Fruit fly (Drosophila melanogaster) whole organism, embryonic: ENCODE measurements around the gene CG7943.
A peak's percentile ranks its signal among the peaks of the same experiment; 100 is the strongest.

Source experiments
- Adf1 ChIP-seq: fragments of 200-800 bp; sonication (Bioruptor generic); IDR thresholded peaks from 2 replicates; pipeline ENCODE4 v1.3.6; 2022; ENCODE audit warnings: missing biosample characterization, missing genetic modification characterization
- CG10267 ChIP-seq: fragments of 200-800 bp; sonication (Bioruptor generic); optimal IDR thresholded peaks from 2 replicates; lab custom pipeline; 2018; ENCODE audit warnings: missing biosample characterization, mild to moderate bottlenecking, missing genetic modification characterization, moderate library complexity
- CG11085 ChIP-seq: fragments of 200-800 bp; sonication (Bioruptor generic); IDR thresholded peaks from 2 replicates; pipeline ENCODE4 v1.3.6; 2022; ENCODE audit warnings: missing biosample characterization, missing genetic modification characterization
- CG12155 ChIP-seq: fragments of 200-800 bp; sonication (Bioruptor generic); optimal IDR thresholded peaks from 3 replicates; lab custom pipeline; 2016; ENCODE audit warnings: missing biosample characterization, missing genetic modification characterization
- CG13296 ChIP-seq: fragments of 200-800 bp; sonication (Bioruptor generic); optimal IDR thresholded peaks from 3 replicates; lab custom pipeline; 2018; ENCODE audit warnings: missing biosample characterization, mild to moderate bottlenecking, missing genetic modification characterization
- CG13624 ChIP-seq: fragments of 200-800 bp; sonication (Bioruptor generic); optimal IDR thresholded peaks from 2 replicates; lab custom pipeline; 2016; ENCODE audit warnings: missing biosample characterization, missing genetic modification characterization
- CG15011 ChIP-seq: fragments of 200-800 bp; sonication (Bioruptor generic); optimal IDR thresholded peaks from 3 replicates; lab custom pipeline; 2018; ENCODE audit warnings: missing biosample characterization, mild to moderate bottlenecking, missing genetic modification characterization
- CG16779 ChIP-seq: fragments of 200-800 bp; sonication (Bioruptor generic); IDR thresholded peaks from 2 replicates; pipeline ENCODE4 v1.3.6; 2022; ENCODE audit warnings: missing biosample characterization, missing genetic modification characterization
- CG16815 ChIP-seq: fragments of 200-800 bp; sonication (Bioruptor generic); optimal IDR thresholded peaks from 3 replicates; lab custom pipeline; 2017; ENCODE audit warnings: missing biosample characterization, mild to moderate bottlenecking, missing genetic modification characterization
- CG17186 ChIP-seq: fragments of 200-800 bp; sonication (Bioruptor generic); optimal IDR thresholded peaks from 3 replicates; lab custom pipeline; 2017; ENCODE audit warnings: missing biosample characterization, missing genetic modification reagents, missing genetic modification characterization
- CG17328 ChIP-seq: fragments of 200-800 bp; sonication (Bioruptor generic); IDR thresholded peaks from 2 replicates; pipeline ENCODE4 v1.3.6; 2022; ENCODE audit warnings: missing biosample characterization, missing genetic modification characterization
- CG17385 ChIP-seq: fragments of 200-800 bp; sonication (Bioruptor generic); optimal IDR thresholded peaks from 3 replicates; lab custom pipeline; 2018; ENCODE audit warnings: missing biosample characterization, mild to moderate bottlenecking, missing genetic modification characterization
- CG3065 ChIP-seq: fragments of 200-800 bp; sonication (Bioruptor generic); optimal IDR thresholded peaks from 2 replicates; lab custom pipeline; 2016; ENCODE audit warnings: missing biosample characterization, missing genetic modification characterization
- CG3163 ChIP-seq: fragments of 200-800 bp; sonication (Bioruptor generic); optimal IDR thresholded peaks from 3 replicates; lab custom pipeline; 2016; ENCODE audit warnings: missing biosample characterization, missing genetic modification characterization
- CG32532 ChIP-seq: fragments of 200-800 bp; sonication (Bioruptor generic); IDR thresholded peaks from 2 replicates; pipeline ENCODE4 v1.3.6; 2022; ENCODE audit warnings: missing biosample characterization, missing genetic modification characterization
- CG32767 ChIP-seq: fragments of 200-800 bp; sonication (Bioruptor generic); IDR thresholded peaks from 2 replicates; pipeline ENCODE4 v1.3.6; 2022; ENCODE audit warnings: missing biosample characterization, missing genetic modification characterization
- CG34376 ChIP-seq: fragments of 200-800 bp; sonication (Bioruptor generic); optimal IDR thresholded peaks from 2 replicates; lab custom pipeline; 2018; ENCODE audit warnings: missing biosample characterization, mild to moderate bottlenecking, missing genetic modification characterization
- CG3847 ChIP-seq: fragments of 200-800 bp; sonication (Bioruptor generic); IDR thresholded peaks from 2 replicates; pipeline ENCODE4 v1.3.6; 2022; ENCODE audit warnings: missing biosample characterization, missing genetic modification characterization
- CG4360 ChIP-seq: fragments of 200-800 bp; sonication (Bioruptor generic); IDR thresholded peaks from 2 replicates; pipeline ENCODE4 v1.3.6; 2022; ENCODE audit warnings: missing biosample characterization, missing genetic modification characterization
- CG6791 ChIP-seq: fragments of 200-800 bp; sonication (Bioruptor generic); IDR thresholded peaks from 3 replicates; pipeline ENCODE4 v1.3.6; 2022; ENCODE audit warnings: missing biosample characterization, missing genetic modification characterization; ENCODE audit not compliant: partially characterized antibody
- CG6813 ChIP-seq: fragments of 200-800 bp; sonication (Bioruptor generic); optimal IDR thresholded peaks from 2 replicates; lab custom pipeline; 2017; ENCODE audit warnings: missing biosample characterization, missing genetic modification characterization, mild to moderate bottlenecking, moderate library complexity, missing genetic modification reagents
- CG7372 ChIP-seq: fragments of 200-800 bp; sonication (Bioruptor generic); IDR thresholded peaks from 2 replicates; pipeline ENCODE4 v1.3.6; 2022; ENCODE audit warnings: missing biosample characterization, missing genetic modification characterization
- CG7786 ChIP-seq: fragments of 200-800 bp; sonication (Bioruptor generic); optimal IDR thresholded peaks from 2 replicates; lab custom pipeline; 2016; ENCODE audit warnings: missing biosample characterization, missing genetic modification characterization
- CG8478 ChIP-seq: fragments of >200 bp; optimal IDR thresholded peaks from 2 replicates; lab custom pipeline; 2018
- CG9609 ChIP-seq: fragments of 200-800 bp; sonication (Bioruptor generic); optimal IDR thresholded peaks from 3 replicates; lab custom pipeline; 2016; ENCODE audit warnings: missing biosample characterization, missing genetic modification characterization
- Camta ChIP-seq: fragments of 200-800 bp; sonication (Bioruptor generic); optimal IDR thresholded peaks from 2 replicates; lab custom pipeline; 2016; ENCODE audit warnings: missing biosample characterization, missing genetic modification characterization
- CoRest ChIP-seq: fragments of 200-800 bp; sonication (Bioruptor generic); optimal IDR thresholded peaks from 3 replicates; lab custom pipeline; 2018; ENCODE audit warnings: missing biosample characterization, mild to moderate bottlenecking, missing genetic modification characterization, moderate library complexity
- Fer1 ChIP-seq: fragments of 200-800 bp; sonication (Bioruptor generic); optimal IDR thresholded peaks from 2 replicates; lab custom pipeline; 2017; ENCODE audit warnings: missing biosample characterization, mild to moderate bottlenecking, missing genetic modification characterization
- GATAe ChIP-seq: fragments of 200-800 bp; sonication (Bioruptor generic); conservative IDR thresholded peaks from 2 replicates; pipeline ENCODE4 v1.3.6; 2022; ENCODE audit warnings: missing biosample characterization, missing genetic modification characterization
- Mad ChIP-seq: fragments of 200-800 bp; sonication (Bioruptor generic); optimal IDR thresholded peaks from 2 replicates; lab custom pipeline; 2016; ENCODE audit warnings: missing biosample characterization, missing genetic modification characterization
- Meics ChIP-seq: fragments of 200-800 bp; sonication (Bioruptor generic); optimal IDR thresholded peaks from 2 replicates; lab custom pipeline; 2017; ENCODE audit warnings: missing biosample characterization, mild to moderate bottlenecking, missing genetic modification characterization
- Opbp ChIP-seq: fragments of 200-800 bp; sonication (Bioruptor generic); IDR thresholded peaks from 3 replicates; pipeline ENCODE4 v1.3.6; 2022; ENCODE audit warnings: missing biosample characterization, missing genetic modification characterization; ENCODE audit not compliant: partially characterized antibody
- Pdp1 ChIP-seq, 2 experiments: fragments of 200-800 bp; sonication (Bioruptor generic); optimal IDR thresholded peaks; 3 replicates each; lab custom pipeline; 2016; ENCODE audit warnings: missing biosample characterization in 2 of 2, missing genetic modification characterization in 2 of 2, mild to moderate bottlenecking in 1 of 2, moderate library complexity in 1 of 2
- Rx ChIP-seq: fragments of 200-800 bp; sonication (Bioruptor generic); IDR thresholded peaks from 2 replicates; pipeline ENCODE4 v1.3.6; 2022; ENCODE audit warnings: missing biosample characterization, missing genetic modification characterization
- Six4 ChIP-seq: fragments of 200-800 bp; sonication (Bioruptor generic); optimal IDR thresholded peaks from 2 replicates; lab custom pipeline; 2016; ENCODE audit warnings: missing biosample characterization, missing genetic modification characterization
- TFAM ChIP-seq: fragments of 200-800 bp; sonication (Bioruptor generic); optimal IDR thresholded peaks from 2 replicates; lab custom pipeline; 2017; ENCODE audit warnings: missing biosample characterization, missing genetic modification characterization, inconsistent platforms
- Vsx1 ChIP-seq: fragments of 200-800 bp; sonication (Bioruptor generic); optimal IDR thresholded peaks from 2 replicates; lab custom pipeline; 2017; ENCODE audit warnings: missing biosample characterization, mild to moderate bottlenecking, missing genetic modification characterization, missing genetic modification reagents
- al ChIP-seq: fragments of 200-800 bp; sonication (Bioruptor generic); IDR thresholded peaks from 2 replicates; pipeline ENCODE4 v1.3.6; 2022; ENCODE audit warnings: missing biosample characterization, missing genetic modification characterization
- ci ChIP-seq: fragments of 200-800 bp; sonication (Bioruptor generic); IDR thresholded peaks from 3 replicates; pipeline ENCODE4 v1.3.6; 2022; ENCODE audit warnings: missing biosample characterization, missing genetic modification characterization
- crol ChIP-seq: fragments of 200-800 bp; sonication (Bioruptor generic); IDR thresholded peaks from 2 replicates; pipeline ENCODE4 v1.3.6; 2022; ENCODE audit warnings: missing biosample characterization, missing genetic modification characterization
- ems ChIP-seq: fragments of 200-800 bp; sonication (Bioruptor generic); optimal IDR thresholded peaks from 3 replicates; lab custom pipeline; 2016; ENCODE audit warnings: missing biosample characterization, missing genetic modification characterization
- en ChIP-seq: fragments of 200-800 bp; sonication (Bioruptor generic); optimal IDR thresholded peaks from 2 replicates; lab custom pipeline; 2016; ENCODE audit warnings: missing biosample characterization, missing genetic modification characterization
- ewg ChIP-seq: fragments of 200-800 bp; sonication (Bioruptor generic); optimal IDR thresholded peaks from 3 replicates; lab custom pipeline; 2017; ENCODE audit warnings: mild to moderate bottlenecking, missing biosample characterization, missing genetic modification reagents, missing genetic modification characterization
- gfzf ChIP-seq: fragments of 200-800 bp; sonication (Bioruptor generic); optimal IDR thresholded peaks from 2 replicates; lab custom pipeline; 2016; ENCODE audit warnings: missing biosample characterization, mild to moderate bottlenecking, missing genetic modification characterization, moderate library complexity
- hth ChIP-seq: fragments of >200 bp; optimal IDR thresholded peaks from 2 replicates; lab custom pipeline; 2017; ENCODE audit warnings: inconsistent platforms
- lov ChIP-seq, 2 experiments: fragments of 200-800 bp in 1 of 2; fragments of >200 bp in 1 of 2; sonication (Bioruptor generic) in 1 of 2; IDR thresholded peaks in 1 of 2; optimal IDR thresholded peaks in 1 of 2; 2 replicates in 1 of 2; 3 replicates in 1 of 2; pipeline versions ENCODE4 v1.3.6 to Lab custom; 2017 to 2022; ENCODE audit warnings: missing biosample characterization in 1 of 2, missing genetic modification characterization in 1 of 2
- nerfin-2 ChIP-seq: fragments of 200-800 bp; sonication (Bioruptor generic); IDR thresholded peaks from 2 replicates; pipeline ENCODE4 v1.3.6; 2022; ENCODE audit warnings: missing biosample characterization, missing genetic modification characterization; ENCODE audit not compliant: partially characterized antibody
- sc ChIP-seq, 3 experiments: fragments of >200 bp in 2 of 3; fragments of 200-800 bp in 1 of 3; sonication (Bioruptor generic) in 1 of 3; optimal IDR thresholded peaks; 2 replicates in 2 of 3; 3 replicates in 1 of 3; lab custom pipeline; 2017; ENCODE audit warnings: mild to moderate bottlenecking in 1 of 3, missing biosample characterization in 1 of 3, missing genetic modification characterization in 1 of 3, missing genetic modification reagents in 1 of 3
- sisA ChIP-seq: fragments of 200-800 bp; sonication (Bioruptor generic); IDR thresholded peaks from 2 replicates; pipeline ENCODE4 v1.3.6; 2022; ENCODE audit warnings: missing biosample characterization, missing genetic modification characterization
- sob ChIP-seq: fragments of 200-800 bp; sonication (Bioruptor generic); IDR thresholded peaks from 2 replicates; pipeline ENCODE4 v1.3.6; 2022; ENCODE audit warnings: missing biosample characterization, missing genetic modification characterization
- tgo ChIP-seq: fragments of 200-800 bp; sonication (Bioruptor generic); IDR thresholded peaks from 3 replicates; pipeline ENCODE4 v1.3.6; 2022; ENCODE audit warnings: missing biosample characterization, missing genetic modification characterization

The CG7943 gene

DNA sequence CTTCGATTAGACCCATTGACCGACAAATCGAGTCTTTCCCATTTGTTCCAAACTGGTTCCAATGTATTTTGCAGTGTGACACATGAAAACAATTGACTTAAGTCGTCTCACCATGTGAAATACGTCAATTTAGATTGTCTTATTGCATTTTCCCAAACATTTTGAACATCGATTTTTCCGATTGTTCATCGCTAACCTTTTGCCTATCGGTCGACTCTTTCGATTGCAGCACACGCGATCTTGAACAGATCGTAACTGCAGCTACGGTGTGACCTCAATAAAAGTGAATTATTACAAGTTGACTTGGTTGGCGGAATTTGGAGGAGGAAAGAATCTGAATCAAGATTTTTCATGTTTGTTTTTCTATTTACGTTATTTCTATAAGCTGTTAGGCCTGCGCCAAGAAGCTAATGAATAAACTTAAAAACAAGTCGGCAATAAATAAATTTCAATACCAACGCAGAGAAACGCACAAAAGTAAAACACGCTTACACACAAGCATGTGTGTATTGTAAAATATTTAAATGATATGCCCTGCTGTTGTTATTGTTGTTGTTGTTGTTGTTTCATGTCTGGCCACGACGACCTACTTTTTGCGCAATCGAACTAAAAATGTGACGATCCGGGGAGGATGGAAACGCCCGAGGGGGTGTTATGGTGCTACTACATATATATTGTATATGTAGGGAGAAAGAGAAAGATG is 14.3 kb downstream of the CG7943 start (continued):
- TF ChIP-seq CG11085 (GFP tag; lab: Robert Waterston, UW) (no peak), Six4 (GFP tag; lab: Kevin White, UChicago) (no peak), CG13296 (no peak), CG13624 (GFP tag; lab: Kevin White, UChicago) (no peak), nerfin-2 (GFP tag; lab: Robert Waterston, UW) (peak; percentile 47; the same call in 1 of the 2 replicates), CG17385 (GFP tag; lab: Kevin White, UChicago) (no peak), ems (GFP tag; lab: Kevin White, UChicago) (no peak), CG7372 (GFP tag; lab: Robert Waterston, UW) (no peak), CG17328 (GFP tag; lab: Robert Waterston, UW) (no peak), sob (GFP tag; lab: Robert Waterston, UW) (no peak), CG6791 (GFP tag; lab: Robert Waterston, UW) (peak; percentile 64; the same call in 1 of the 3 replicates), Fer1 (no peak), Vsx1 (peak; percentile 15), CG6813 (GFP tag; lab: Kevin White, UChicago) (no peak), CG32767 (no peak), CG4360 (peak; percentile 86), CG16779 (GFP tag; lab: Robert Waterston, UW) (no peak), Rx (GFP tag; lab: Robert Waterston, UW) (no peak), CG16815 (GFP tag; lab: Kevin White, UChicago) (no peak), CG3847 (no peak), gfzf (GFP tag; lab: Kevin White, UChicago) (no peak), CG12155 (no peak), Meics (GFP tag; lab: Kevin White, UChicago) (no peak), CG34376 (GFP tag; lab: Kevin White, UChicago) (peak; percentile 56), CG7786 (GFP tag; lab: Kevin White, UChicago) (no peak), ci (peak; percentile 19; the same call in 1 of the 3 replicates), hth (lab: Kevin White, UChicago) (no peak), Opbp (GFP tag; lab: Robert Waterston, UW) (no peak), Adf1 (GFP tag; lab: Robert Waterston, UW) (no peak), Mad (GFP tag; lab: Kevin White, UChicago) (no peak), sisA (GFP tag; lab: Robert Waterston, UW) (no peak), en (no peak), CG8478 (lab: Kevin White, UChicago) (no peak), Pdp1 (GFP tag; optimal IDR thresholded peaks at IDR 0.05; lab: Kevin White, UChicago) (peak in 1 of 2 experiments; percentile 88), CG10267 (tag; lab: Kevin White, UChicago) (no peak)

DNA sequence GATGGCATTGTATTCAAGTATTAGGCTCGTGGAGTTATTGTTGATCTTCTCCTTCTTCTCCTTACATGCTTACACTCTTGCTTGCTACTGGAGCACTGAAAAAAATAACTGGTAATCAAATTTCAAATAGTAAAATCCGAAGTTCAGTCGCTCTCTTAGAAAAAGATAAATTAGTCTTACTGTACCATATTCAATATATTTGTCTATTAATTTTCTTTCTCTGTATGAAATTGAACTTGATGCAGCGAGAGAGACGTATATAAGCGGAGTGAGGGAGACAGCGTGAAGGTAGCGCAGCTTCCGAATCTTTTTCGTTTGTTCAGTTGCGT is 14.8 kb downstream of the CG7943 start:
- peak; percentile 49 for TF ChIP-seq CG3163 (GFP tag; lab: Kevin White, UChicago)
- TF ChIP-seq lov (optimal IDR thresholded peaks at IDR 0.05; lab: Kevin White, UChicago): no peak
- TF ChIP-seq lov (GFP tag; IDR thresholded peaks at IDR 0.05; lab: Robert Waterston, UW): peak; percentile 94
- peak; percentile 64 for TF ChIP-seq ewg (GFP tag; lab: Kevin White, UChicago)
- TF ChIP-seq sc (optimal IDR thresholded peaks at IDR 0.05; lab: Kevin White, UChicago): no peak
- TF ChIP-seq sc (GFP tag; optimal IDR thresholded peaks at IDR 0.05; lab: Kevin White, UChicago): peak; percentile 53
- TF ChIP-seq CoRest: peak; percentile 70
- TF ChIP-seq crol (GFP tag; lab: Robert Waterston, UW): no peak; the same call in 1 of the 2 replicates
- TF ChIP-seq CG32532 (GFP tag; lab: Robert Waterston, UW): peak; percentile 79
- peak; percentile 61 for TF ChIP-seq al (GFP tag; lab: Robert Waterston, UW)
- peak; percentile 90 for TF ChIP-seq Camta (GFP tag; lab: Kevin White, UChicago)
- TF ChIP-seq TFAM (GFP tag; lab: Kevin White, UChicago): peak; percentile 72
- TF ChIP-seq CG15011: peak; percentile 68
- peak; percentile 28 for TF ChIP-seq CG3065 (GFP tag; lab: Kevin White, UChicago)
- peak; percentile 48 for TF ChIP-seq CG17186 (GFP tag; lab: Kevin White, UChicago)
- TF ChIP-seq GATAe: no peak
- no peak for TF ChIP-seq CG6791 (GFP tag; lab: Robert Waterston, UW)
- peak; percentile 89 for TF ChIP-seq tgo (GFP tag; lab: Robert Waterston, UW)
- TF ChIP-seq CG9609 (GFP tag; lab: Kevin White, UChicago): peak; percentile 68
